Worm (Caenorhabditis elegans) whole organism, young adult: ENCODE measurements around the gene T07A9.15.

Experiments used
- B0035.1 ChIP-seq: sonication (generic microtip); optimal IDR thresholded peaks from 2 replicates; lab custom pipeline; 2016; ENCODE audit warnings: missing genetic modification characterization, mild to moderate bottlenecking, missing compliant biosample characterization, missing genotype, missing genetic modification reagents
- C06A6.2 ChIP-seq: fragments of 200-800 bp; sonication (Bioruptor generic); conservative IDR thresholded peaks from 2 replicates; pipeline ENCODE4 v1.3.6; 2022; ENCODE audit warnings: missing genetic modification characterization, missing compliant biosample characterization
- C17E4.6 ChIP-seq: fragments of 200-800 bp; sonication (Bioruptor generic); IDR thresholded peaks from 2 replicates; pipeline ENCODE4 v1.3.6; 2022; ENCODE audit warnings: missing genetic modification reagents, missing genetic modification characterization, missing compliant biosample characterization
- F10E7.11 ChIP-seq: sonication (generic microtip); optimal IDR thresholded peaks from 2 replicates; lab custom pipeline; 2017; ENCODE audit warnings: mild to moderate bottlenecking, missing genetic modification characterization, moderate library complexity, missing compliant biosample characterization
- F23B12.7 ChIP-seq: sonication (generic microtip); optimal IDR thresholded peaks from 2 replicates; lab custom pipeline; 2017; ENCODE audit warnings: missing genetic modification characterization, mild to moderate bottlenecking, missing compliant biosample characterization, antibody characterized with exemption, moderate library complexity; ENCODE audit not compliant: insufficient read depth
- F52B5.7 ChIP-seq: sonication (generic microtip); optimal IDR thresholded peaks from 2 replicates; lab custom pipeline; 2016; ENCODE audit warnings: mild to moderate bottlenecking, missing genetic modification characterization, missing compliant biosample characterization
- F55B11.4 ChIP-seq: sonication (generic microtip); optimal IDR thresholded peaks from 2 replicates; lab custom pipeline; 2016; ENCODE audit warnings: missing compliant biosample characterization, missing genetic modification characterization, borderline replicate concordance; ENCODE audit not compliant: insufficient read depth
- K12H6.12 ChIP-seq: fragments of 200-800 bp; sonication (Bioruptor generic); optimal IDR thresholded peaks from 2 replicates; lab custom pipeline; 2018; ENCODE audit warnings: mild to moderate bottlenecking, missing genetic modification characterization, missing compliant biosample characterization
- T07F8.4 ChIP-seq: sonication (generic microtip); optimal IDR thresholded peaks from 2 replicates; lab custom pipeline; 2016; ENCODE audit warnings: mild to moderate bottlenecking, missing genetic modification characterization, moderate library complexity, missing compliant biosample characterization
- Y53F4B.3 ChIP-seq: fragments of 200-800 bp; sonication (Bioruptor generic); IDR thresholded peaks from 2 replicates; pipeline ENCODE4 v1.3.6; 2022; ENCODE audit warnings: missing genetic modification reagents, missing genetic modification characterization, missing compliant biosample characterization
- Y56A3A.18 ChIP-seq: fragments of 200-800 bp; sonication (Bioruptor generic); IDR thresholded peaks from 2 replicates; pipeline ENCODE4 v1.3.6; 2022; ENCODE audit warnings: missing genetic modification reagents, missing genetic modification characterization, missing compliant biosample characterization
- Y67H2A.10 ChIP-seq: fragments of 200-800 bp; sonication (Bioruptor generic); conservative IDR thresholded peaks from 2 replicates; pipeline ENCODE4 v1.3.6; 2022; ENCODE audit warnings: missing genetic modification reagents, missing genetic modification characterization, missing compliant biosample characterization
- Y79H2A.3 ChIP-seq: fragments of 200-800 bp; sonication (Bioruptor generic); conservative IDR thresholded peaks from 2 replicates; pipeline ENCODE4 v1.3.6; 2022; ENCODE audit warnings: missing genetic modification reagents, missing genetic modification characterization, missing compliant biosample characterization
- ama-1 ChIP-seq, 3 experiments: fragments of 150-350 bp in 1 of 3; sonication (generic microtip) in 2 of 3; optimal IDR thresholded peaks; 2 replicates each; lab custom pipeline; 2014 to 2018; ENCODE audit warnings: missing biosample characterization in 2 of 3, missing genetic modification characterization in 2 of 3, missing genetic modification reagents in 2 of 3
- aptf-2 ChIP-seq: fragments of 200-800 bp; sonication (Bioruptor generic); conservative IDR thresholded peaks from 2 replicates; pipeline ENCODE4 v1.3.6; 2022; ENCODE audit warnings: missing genetic modification reagents, missing genetic modification characterization, missing compliant biosample characterization
- aptf-3 ChIP-seq: fragments of 200-800 bp; sonication (Bioruptor generic); IDR thresholded peaks from 2 replicates; pipeline ENCODE4 v1.3.6; 2022; ENCODE audit warnings: missing genetic modification characterization, missing compliant biosample characterization
- athp-1 ChIP-seq: sonication (generic microtip); optimal IDR thresholded peaks from 2 replicates; lab custom pipeline; 2017; ENCODE audit warnings: mild to moderate bottlenecking, missing genetic modification characterization, missing compliant biosample characterization
- attf-5 ChIP-seq: fragments of 200-800 bp; sonication (Bioruptor generic); optimal IDR thresholded peaks from 2 replicates; lab custom pipeline; 2018; ENCODE audit warnings: mild to moderate bottlenecking, missing genetic modification characterization, missing compliant biosample characterization
- bed-1 ChIP-seq: fragments of 200-800 bp; sonication (Bioruptor generic); IDR thresholded peaks from 2 replicates; pipeline ENCODE4 v1.3.6; 2022; ENCODE audit warnings: missing genetic modification reagents, missing genetic modification characterization, missing compliant biosample characterization
- ceh-100 ChIP-seq: fragments of 200-800 bp; sonication (Bioruptor generic); IDR thresholded peaks from 2 replicates; pipeline ENCODE4 v1.3.6; 2022; ENCODE audit warnings: missing genetic modification reagents, missing genetic modification characterization, missing compliant biosample characterization
- ceh-27 ChIP-seq: fragments of 200-800 bp; sonication (Bioruptor generic); optimal IDR thresholded peaks from 2 replicates; lab custom pipeline; 2018; ENCODE audit warnings: mild to moderate bottlenecking, missing genetic modification characterization, moderate library complexity, missing compliant biosample characterization
- chd-7 ChIP-seq: sonication (generic microtip); optimal IDR thresholded peaks from 2 replicates; lab custom pipeline; 2016; ENCODE audit warnings: mild to moderate bottlenecking, missing genetic modification characterization, moderate library complexity, missing compliant biosample characterization
- dpff-1 ChIP-seq: sonication (generic microtip); optimal IDR thresholded peaks from 2 replicates; lab custom pipeline; 2017; ENCODE audit warnings: mild to moderate bottlenecking, missing genetic modification characterization, missing compliant biosample characterization
- egl-18 ChIP-seq: fragments of 200-800 bp; sonication (Bioruptor generic); IDR thresholded peaks from 2 replicates; pipeline ENCODE4 v1.3.6; 2022; ENCODE audit warnings: missing genetic modification reagents, missing genetic modification characterization, missing compliant biosample characterization
- ekl-4 ChIP-seq: fragments of 200-800 bp; sonication (Bioruptor generic); IDR thresholded peaks from 2 replicates; pipeline ENCODE4 v1.3.6; 2022; ENCODE audit warnings: missing genetic modification reagents, missing genetic modification characterization, missing compliant biosample characterization
- gei-17 ChIP-seq: fragments of 200-800 bp; sonication (Bioruptor generic); optimal IDR thresholded peaks from 2 replicates; lab custom pipeline; 2018; ENCODE audit warnings: mild to moderate bottlenecking, missing genetic modification characterization, missing compliant biosample characterization
- hlh-12 ChIP-seq: sonication (generic microtip); optimal IDR thresholded peaks from 2 replicates; lab custom pipeline; 2016; ENCODE audit warnings: missing genetic modification characterization, missing compliant biosample characterization
- hmg-20 ChIP-seq: fragments of 200-800 bp; sonication (Bioruptor generic); IDR thresholded peaks from 2 replicates; pipeline ENCODE4 v1.3.6; 2022; ENCODE audit warnings: missing genetic modification reagents, missing genetic modification characterization, missing compliant biosample characterization
- hrde-1 ChIP-seq: sonication (generic microtip); optimal IDR thresholded peaks from 2 replicates; lab custom pipeline; 2016; ENCODE audit warnings: missing genetic modification characterization, mild to moderate bottlenecking, missing compliant biosample characterization, moderate library complexity, missing genotype, missing genetic modification reagents, borderline replicate concordance
- let-607 ChIP-seq, 2 experiments: fragments of 200-800 bp in 1 of 2; sonication (Bioruptor generic) in 1 of 2; sonication (generic microtip) in 1 of 2; optimal IDR thresholded peaks; 2 replicates each; lab custom pipeline; 2016 to 2018; ENCODE audit warnings: mild to moderate bottlenecking in 2 of 2, missing compliant biosample characterization in 2 of 2, missing genetic modification characterization in 2 of 2, moderate library complexity in 2 of 2, missing genotype in 1 of 2
- madf-3 ChIP-seq: fragments of 200-800 bp; sonication (Bioruptor generic); IDR thresholded peaks from 2 replicates; pipeline ENCODE4 v1.3.6; 2022; ENCODE audit warnings: missing genetic modification reagents, missing genetic modification characterization, missing compliant biosample characterization
- madf-8 ChIP-seq: fragments of 200-800 bp; sonication (Bioruptor generic); conservative IDR thresholded peaks from 2 replicates; pipeline ENCODE4 v1.3.6; 2022; ENCODE audit warnings: missing genetic modification reagents, missing genetic modification characterization, missing compliant biosample characterization
- mxl-1 ChIP-seq: sonication (generic microtip); optimal IDR thresholded peaks from 2 replicates; lab custom pipeline; 2016; ENCODE audit warnings: missing genetic modification characterization, missing compliant biosample characterization
- nhr-80 ChIP-seq: sonication (generic microtip); optimal IDR thresholded peaks from 2 replicates; lab custom pipeline; 2016; ENCODE audit warnings: missing genetic modification characterization, missing compliant biosample characterization
- nhr-90 ChIP-seq: sonication (generic microtip); optimal IDR thresholded peaks from 2 replicates; lab custom pipeline; 2016; ENCODE audit warnings: missing genotype, mild to moderate bottlenecking, missing genetic modification characterization, missing compliant biosample characterization
- pbrm-1 ChIP-seq: fragments of 200-800 bp; sonication (Bioruptor generic); IDR thresholded peaks from 2 replicates; pipeline ENCODE4 v1.3.6; 2022; ENCODE audit warnings: missing genetic modification reagents, missing genetic modification characterization, missing compliant biosample characterization
- pha-4 ChIP-seq: fragments of 150-350 bp; sonication (generic microtip); optimal IDR thresholded peaks from 2 replicates; lab custom pipeline; 2014; ENCODE audit warnings: missing biosample characterization, missing genetic modification reagents, missing genetic modification characterization
- snpc-1.3 ChIP-seq: sonication (generic microtip); optimal IDR thresholded peaks from 2 replicates; lab custom pipeline; 2017; ENCODE audit warnings: missing genetic modification characterization, mild to moderate bottlenecking, missing compliant biosample characterization, antibody characterized with exemption, moderate library complexity, missing genotype, missing genetic modification reagents; ENCODE audit not compliant: insufficient read depth
- tlf-1 ChIP-seq: fragments of 200-800 bp; sonication (Bioruptor generic); optimal IDR thresholded peaks from 2 replicates; lab custom pipeline; 2018; ENCODE audit warnings: mild to moderate bottlenecking, missing genetic modification characterization, missing compliant biosample characterization
- xnd-1 ChIP-seq: sonication (generic microtip); optimal IDR thresholded peaks from 2 replicates; lab custom pipeline; 2016; ENCODE audit warnings: missing genotype, missing genetic modification reagents, missing genetic modification characterization, missing compliant biosample characterization

Gene T07A9.15

ce11 chrIV:440509-440908 is 47.2 kb upstream of the T07A9.15 start, which contains the start of gene hum-8:
TSS of gene hum-8 (minus strand) at chrIV:440554.
- TF ChIP-seq bed-1 (GFP tag; lab: Robert Waterston, UW), result no peak
- peak; percentile 83 for TF ChIP-seq nhr-80 (tag; lab: Kevin White, UChicago)
- TF ChIP-seq pha-4 (tag; lab: Kevin White, UChicago), result peak; percentile 58

- TF ChIP-seq hmg-20, result no peak
- no peak for TF ChIP-seq Y79H2A.3 (GFP tag; lab: Robert Waterston, UW)
- TF ChIP-seq C06A6.2, result no peak
- no peak for TF ChIP-seq madf-8 (GFP tag; lab: Robert Waterston, UW)
- TF ChIP-seq pbrm-1 (GFP tag; lab: Robert Waterston, UW), result no peak
- no peak for TF ChIP-seq Y53F4B.3 (GFP tag; lab: Robert Waterston, UW)
- TF ChIP-seq hlh-12 (tag; lab: Kevin White, UChicago), result no peak
- TF ChIP-seq aptf-3 (GFP tag; lab: Robert Waterston, UW), result no peak
- no peak for TF ChIP-seq Y56A3A.18 (GFP tag; lab: Robert Waterston, UW)
- TF ChIP-seq ceh-27 (GFP tag; lab: Kevin White, UChicago), result no peak
Observed at ce11 chrIV:438384-438783, 45.0 kb upstream of the T07A9.15 start.

- peak; percentile 50 for TF ChIP-seq nhr-80 (tag; lab: Kevin White, UChicago)
- no peak for TF ChIP-seq B0035.1
- peak; percentile 37 for TF ChIP-seq tlf-1 (GFP tag; lab: Kevin White, UChicago)
- no peak for TF ChIP-seq T07F8.4 (tag; lab: Kevin White, UChicago)
- peak in 1 of 2 experiments; percentile 16 for TF ChIP-seq let-607 (tag; optimal IDR thresholded peaks at IDR 0.05; lab: Kevin White, UChicago)
- TF ChIP-seq pbrm-1 (GFP tag; lab: Robert Waterston, UW), result no peak
- TF ChIP-seq madf-3, result 0 out of 2 replicates have a peak, but pooled peaks have one; percentile 53
- no peak for TF ChIP-seq snpc-1.3
- TF ChIP-seq, all 124 proteins: peak for 4
Observed at ce11 chrIV:428869-429268, 35.5 kb upstream of the T07A9.15 start, which contains the start of gene Y66H1A.5. TSS of gene Y66H1A.5 (minus strand) at chrIV:429133.

- TF ChIP-seq aptf-2 (no peak), F52B5.7 (tag; lab: Kevin White, UChicago) (no peak), K12H6.12 (tag; lab: Kevin White, UChicago) (no peak), ama-1 (optimal IDR thresholded peaks at IDR 0.05; lab: Kevin White, UChicago) (no peak), ama-1 (GFP tag; optimal IDR thresholded peaks at IDR 0.05; lab: Kevin White, UChicago) (peak; percentile 34 to 83), Y67H2A.10 (GFP tag; lab: Robert Waterston, UW) (no peak), nhr-90 (no peak), ekl-4 (GFP tag; lab: Robert Waterston, UW) (peak; percentile 67; the same call in 1 of the 2 replicates), chd-7 (tag; lab: Kevin White, UChicago) (peak; percentile 33), ceh-100 (GFP tag; lab: Robert Waterston, UW) (no peak), athp-1 (tag; lab: Kevin White, UChicago) (peak; percentile 17), attf-5 (GFP tag; lab: Kevin White, UChicago) (no peak), hrde-1 (tag; lab: Kevin White, UChicago) (peak; percentile 77), T07F8.4 (tag; lab: Kevin White, UChicago) (no peak), F23B12.7 (tag; lab: Kevin White, UChicago) (no peak), xnd-1 (tag; lab: Kevin White, UChicago) (no peak), egl-18 (GFP tag; lab: Robert Waterston, UW) (no peak), madf-8 (GFP tag; lab: Robert Waterston, UW) (no peak), C17E4.6 (0 out of 2 replicates have a peak, but pooled peaks have one; percentile 43), gei-17 (GFP tag; lab: Kevin White, UChicago) (no peak), F55B11.4 (tag; lab: Kevin White, UChicago) (no peak), Y53F4B.3 (GFP tag; lab: Robert Waterston, UW) (no peak), dpff-1 (tag; lab: Kevin White, UChicago) (peak; percentile 61), F10E7.11 (tag; lab: Kevin White, UChicago) (no peak), mxl-1 (tag; lab: Kevin White, UChicago) (no peak)
Observed at ce11 chrIV:427100-427908, 34.0 kb upstream of the T07A9.15 start.
